Worm (Caenorhabditis elegans) whole organism, midembryonic: ENCODE data around the gene tsp-12.

Experiments used
- flt-1 ChIP-seq: fragments of 200-800 bp; sonication (Bioruptor generic); IDR thresholded peaks from 2 replicates; pipeline ENCODE4 v1.3.6; 2022; ENCODE audit warnings: missing genetic modification characterization, missing compliant biosample characterization
- klf-2 ChIP-seq: fragments of 200-800 bp; sonication (Bioruptor generic); conservative IDR thresholded peaks from 2 replicates; pipeline ENCODE4 v1.3.6; 2022; ENCODE audit warnings: missing genetic modification reagents, missing genetic modification characterization, missing compliant biosample characterization
- tab-1 ChIP-seq: fragments of 200-800 bp; sonication (Bioruptor generic); IDR thresholded peaks from 2 replicates; pipeline ENCODE4 v1.3.6; 2022; ENCODE audit warnings: missing genetic modification characterization, missing compliant biosample characterization
- ztf-29 ChIP-seq: fragments of 200-800 bp; sonication (Bioruptor generic); IDR thresholded peaks from 2 replicates; pipeline ENCODE4 v1.3.6; 2022; ENCODE audit warnings: missing genetic modification reagents, missing genetic modification characterization, missing compliant biosample characterization

ce11 chrIV:10155475-10155874 is 5.1 kb upstream of the tsp-12 start, which contains the start of gene ttr-54:
- TF ChIP-seq flt-1 (GFP tag; lab: Robert Waterston, UW) (no peak), klf-2 (GFP tag; lab: Robert Waterston, UW) (no peak), ztf-29 (GFP tag; lab: Robert Waterston, UW) (no peak), tab-1 (GFP tag; lab: Robert Waterston, UW) (no peak)
